Worm (Caenorhabditis elegans) whole organism, L4 larva: ENCODE results near the gene str-1.

ENCODE experiments used
- F26F4.8 ChIP-seq: fragments of 200-800 bp; sonication (Bioruptor generic); conservative IDR thresholded peaks from 2 replicates; pipeline ENCODE4 v1.3.6; 2022; ENCODE audit warnings: missing genetic modification characterization, missing compliant biosample characterization
- T20F7.1 ChIP-seq: fragments of 200-800 bp; sonication (Bioruptor generic); optimal IDR thresholded peaks from 2 replicates; lab custom pipeline; 2018; ENCODE audit warnings: mild to moderate bottlenecking, missing genetic modification characterization, missing compliant biosample characterization
- Y5F2A.4 ChIP-seq: fragments of 200-800 bp; sonication (Bioruptor generic); optimal IDR thresholded peaks from 2 replicates; lab custom pipeline; 2018; ENCODE audit warnings: mild to moderate bottlenecking, missing genetic modification characterization, missing compliant biosample characterization
- aly-2 ChIP-seq: sonication (generic microtip); optimal IDR thresholded peaks from 2 replicates; lab custom pipeline; 2018; ENCODE audit warnings: missing biosample characterization, missing genetic modification characterization
- ceh-28 ChIP-seq: fragments of 150-350 bp; optimal IDR thresholded peaks from 2 replicates; lab custom pipeline; 2014; ENCODE audit warnings: missing biosample characterization, missing genetic modification reagents, missing genetic modification characterization
- ceh-32 ChIP-seq: sonication (generic microtip); optimal IDR thresholded peaks from 2 replicates; lab custom pipeline; 2016; ENCODE audit warnings: mild to moderate bottlenecking, missing genetic modification characterization, missing compliant biosample characterization; ENCODE audit not compliant: poor library complexity
- ceh-62 ChIP-seq: sonication (generic microtip); optimal IDR thresholded peaks from 2 replicates; lab custom pipeline; 2017; ENCODE audit warnings: missing biosample characterization, missing genetic modification characterization
- ctbp-1 ChIP-seq: fragments of 200-800 bp; sonication (Bioruptor generic); IDR thresholded peaks from 2 replicates; pipeline ENCODE4 v1.3.6; 2022; ENCODE audit warnings: missing genetic modification reagents, missing genetic modification characterization, missing compliant biosample characterization
- daf-12 ChIP-seq: fragments of 150-350 bp; optimal IDR thresholded peaks from 2 replicates; lab custom pipeline; 2014; ENCODE audit warnings: missing biosample characterization, missing genetic modification reagents, missing genetic modification characterization
- daf-16 ChIP-seq, 3 experiments: sonication (generic microtip); optimal IDR thresholded peaks; 2 replicates each; lab custom pipeline; 2016 to 2017; ENCODE audit warnings: missing genetic modification characterization in 3 of 3, missing genetic modification reagents in 3 of 3, mild to moderate bottlenecking in 2 of 3, missing compliant biosample characterization in 2 of 3, missing biosample characterization in 1 of 3, moderate library complexity in 1 of 3
- dmd-6 ChIP-seq: fragments of 200-800 bp; sonication (Bioruptor generic); IDR thresholded peaks from 2 replicates; pipeline ENCODE4 v1.3.6; 2022; ENCODE audit warnings: missing genetic modification reagents, missing genetic modification characterization, missing compliant biosample characterization
- dpl-1 ChIP-seq: fragments of 150-350 bp; optimal IDR thresholded peaks from 2 replicates; lab custom pipeline; 2014; ENCODE audit warnings: missing biosample characterization, missing genetic modification reagents, missing genetic modification characterization
- fkh-10 ChIP-seq: fragments of 150-350 bp; optimal IDR thresholded peaks from 2 replicates; lab custom pipeline; 2014; ENCODE audit warnings: missing biosample characterization, missing genetic modification reagents, missing genetic modification characterization
- gei-8 ChIP-seq: fragments of 200-800 bp; sonication (Bioruptor generic); optimal IDR thresholded peaks from 2 replicates; lab custom pipeline; 2018; ENCODE audit warnings: mild to moderate bottlenecking, missing genetic modification characterization, missing compliant biosample characterization
- hlh-11 ChIP-seq: fragments of 200-800 bp; sonication (Bioruptor generic); optimal IDR thresholded peaks from 2 replicates; lab custom pipeline; 2018; ENCODE audit warnings: mild to moderate bottlenecking, missing genetic modification characterization, missing compliant biosample characterization
- hmg-1.1 ChIP-seq: fragments of 200-800 bp; sonication (Bioruptor generic); IDR thresholded peaks from 2 replicates; pipeline ENCODE4 v1.3.6; 2022; ENCODE audit warnings: missing genetic modification reagents, missing genetic modification characterization, missing compliant biosample characterization
- lin-38 ChIP-seq: fragments of 200-800 bp; sonication (Bioruptor generic); IDR thresholded peaks from 2 replicates; pipeline ENCODE4 v1.3.6; 2022; ENCODE audit warnings: missing genetic modification reagents, missing genetic modification characterization, missing compliant biosample characterization
- lir-3 ChIP-seq: sonication (generic microtip); optimal IDR thresholded peaks from 2 replicates; lab custom pipeline; 2016; ENCODE audit warnings: mild to moderate bottlenecking, missing genetic modification characterization, missing compliant biosample characterization
- nhr-102 ChIP-seq: sonication (generic microtip); optimal IDR thresholded peaks from 2 replicates; lab custom pipeline; 2016; ENCODE audit warnings: mild to moderate bottlenecking, missing genetic modification characterization, moderate library complexity, missing compliant biosample characterization
- nhr-11 ChIP-seq: fragments of 150-350 bp; optimal IDR thresholded peaks from 2 replicates; lab custom pipeline; 2014; ENCODE audit warnings: missing biosample characterization, missing genetic modification characterization
- nhr-111 ChIP-seq: fragments of 200-800 bp; sonication (Bioruptor generic); optimal IDR thresholded peaks from 2 replicates; lab custom pipeline; 2018; ENCODE audit warnings: mild to moderate bottlenecking, missing genetic modification characterization, missing compliant biosample characterization
- nhr-237 ChIP-seq: sonication (generic microtip); optimal IDR thresholded peaks from 2 replicates; lab custom pipeline; 2017; ENCODE audit warnings: missing biosample characterization, missing genetic modification characterization
- nhr-25 ChIP-seq: sonication (generic microtip); optimal IDR thresholded peaks from 2 replicates; lab custom pipeline; 2017; ENCODE audit warnings: missing genetic modification characterization, mild to moderate bottlenecking, missing compliant biosample characterization, antibody characterized with exemption, moderate library complexity, borderline replicate concordance; ENCODE audit not compliant: insufficient read depth
- nhr-28 ChIP-seq: fragments of 150-350 bp; optimal IDR thresholded peaks from 2 replicates; lab custom pipeline; 2014; ENCODE audit warnings: missing biosample characterization, missing genetic modification characterization
- nhr-48 ChIP-seq: sonication (generic microtip); optimal IDR thresholded peaks from 2 replicates; lab custom pipeline; 2016; ENCODE audit warnings: mild to moderate bottlenecking, missing genetic modification characterization, missing compliant biosample characterization
- nhr-76 ChIP-seq: fragments of 150-350 bp; optimal IDR thresholded peaks from 2 replicates; lab custom pipeline; 2014; ENCODE audit warnings: missing biosample characterization, missing genetic modification characterization
- pha-4 ChIP-seq, 2 experiments: fragments of 150-350 bp in 1 of 2; fragments of 200-800 bp in 1 of 2; sonication (Bioruptor generic) in 1 of 2; IDR thresholded peaks in 1 of 2; optimal IDR thresholded peaks in 1 of 2; 2 replicates each; pipeline versions ENCODE4 v1.3.6 to Lab custom; 2014 to 2022; ENCODE audit warnings: missing genetic modification characterization in 2 of 2, missing genetic modification reagents in 2 of 2, missing biosample characterization in 1 of 2, missing compliant biosample characterization in 1 of 2
- skn-1 ChIP-seq: fragments of 150-350 bp; optimal IDR thresholded peaks from 2 replicates; lab custom pipeline; 2014; ENCODE audit warnings: missing biosample characterization, missing genetic modification characterization
- snpc-1.2 ChIP-seq: fragments of 200-800 bp; sonication (Bioruptor generic); IDR thresholded peaks from 2 replicates; pipeline ENCODE4 v1.3.6; 2022; ENCODE audit warnings: missing genetic modification reagents, missing genetic modification characterization, missing compliant biosample characterization
- spr-1 ChIP-seq: sonication (generic microtip); optimal IDR thresholded peaks from 2 replicates; lab custom pipeline; 2016; ENCODE audit warnings: mild to moderate bottlenecking, missing genetic modification characterization, missing compliant biosample characterization
- tag-97 ChIP-seq: fragments of 200-800 bp; sonication (Bioruptor generic); IDR thresholded peaks from 2 replicates; pipeline ENCODE4 v1.3.6; 2022; ENCODE audit warnings: missing genetic modification characterization, missing compliant biosample characterization
- tra-1 ChIP-seq: fragments of 200-800 bp; sonication (Bioruptor generic); IDR thresholded peaks from 2 replicates; pipeline ENCODE4 v1.3.6; 2022; ENCODE audit warnings: missing genetic modification reagents, missing genetic modification characterization, missing compliant biosample characterization
- unc-62 ChIP-seq, 3 experiments: fragments of 150-350 bp in 1 of 3; sonication (generic microtip); optimal IDR thresholded peaks in 2 of 3; peaks in 1 of 3; 1 replicate in 1 of 3; 2 replicates in 2 of 3; lab custom pipeline; 2014 to 2017; ENCODE audit warnings: missing biosample characterization in 3 of 3, missing genetic modification characterization in 3 of 3, missing genetic modification reagents in 3 of 3, missing genotype in 1 of 3
- zfp-3 ChIP-seq: fragments of 200-800 bp; sonication (Bioruptor generic); conservative IDR thresholded peaks from 2 replicates; pipeline ENCODE4 v1.3.6; 2022; ENCODE audit warnings: missing genetic modification reagents, missing genetic modification characterization, missing compliant biosample characterization
- ztf-11 ChIP-seq: fragments of 150-350 bp; optimal IDR thresholded peaks from 2 replicates; lab custom pipeline; 2014; ENCODE audit warnings: missing biosample characterization, missing genetic modification characterization
- ztf-7 ChIP-seq: fragments of 150-350 bp; optimal IDR thresholded peaks from 2 replicates; lab custom pipeline; 2014; ENCODE audit warnings: missing biosample characterization, missing genetic modification characterization

str-1 gene

DNA sequence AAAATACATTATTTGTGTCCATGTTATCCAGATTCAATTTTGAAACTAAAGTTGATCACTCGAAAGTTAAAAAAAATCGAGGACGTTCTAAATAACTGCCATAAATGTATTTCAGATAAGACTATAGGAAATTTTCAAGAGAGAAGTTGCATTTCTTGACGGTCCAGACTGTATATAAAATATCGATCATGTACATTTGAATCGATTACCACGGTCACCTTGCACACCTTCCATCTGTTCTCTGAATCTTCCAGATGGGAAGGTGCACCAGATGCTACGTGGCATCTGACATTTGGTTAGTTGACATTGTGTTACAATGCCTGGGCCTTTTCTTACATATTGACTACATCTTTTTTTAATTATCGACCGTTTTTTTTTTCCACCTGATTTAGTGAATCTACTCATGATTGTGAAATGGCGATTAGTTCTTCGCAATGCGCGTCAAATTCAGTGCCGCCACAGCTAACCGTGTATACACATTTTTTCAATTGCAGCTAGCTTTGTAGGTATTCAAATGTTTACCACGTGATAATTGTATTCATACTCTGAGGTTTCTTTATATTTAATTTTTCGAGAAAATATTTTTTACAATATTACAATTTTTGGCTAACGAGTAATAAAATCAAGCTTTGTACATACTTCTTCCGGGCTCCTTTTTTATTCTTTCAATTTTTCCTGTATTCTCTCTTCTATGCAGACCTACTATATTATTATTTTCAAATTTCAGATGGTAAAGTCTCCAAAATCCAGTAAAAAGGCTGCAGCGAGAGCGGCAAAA, 5.4 kb upstream of the str-1 start, which contains the start of gene skr-16 (continued):
- peak in 1 of 2 experiments; percentile 23 for TF ChIP-seq unc-62 (GFP tag; optimal IDR thresholded peaks at IDR 0.05 in 1 of 2; lab: Kevin White, UChicago)
- no peak for TF ChIP-seq unc-62 (tag; optimal IDR thresholded peaks at IDR 0.05; lab: Kevin White, UChicago)
- TF ChIP-seq fkh-10 (GFP tag; lab: Kevin White, UChicago): no peak
- TF ChIP-seq spr-1 (tag; lab: Kevin White, UChicago): no peak
- peak; percentile 48 for TF ChIP-seq dpl-1 (GFP tag; lab: Kevin White, UChicago)
- TF ChIP-seq hmg-1.1 (GFP tag; lab: Robert Waterston, UW): no peak

DNA sequence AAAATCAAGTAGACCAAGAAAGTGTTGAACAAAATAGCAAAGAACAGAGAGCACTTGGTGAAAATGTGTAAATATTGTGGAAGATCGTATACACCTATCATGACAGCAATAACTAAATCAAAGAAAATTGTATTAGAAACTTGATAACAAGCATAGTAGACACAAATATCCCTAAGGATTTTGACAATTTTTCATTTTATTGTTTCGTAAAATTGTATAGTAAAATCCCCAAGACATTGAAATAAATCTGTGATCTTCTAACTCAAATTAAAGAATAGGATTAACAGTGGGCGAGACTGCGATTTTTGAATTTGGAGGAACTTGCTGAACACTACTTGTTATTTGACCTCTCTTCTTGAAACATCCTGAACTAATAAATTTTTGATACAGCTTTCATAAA, 2.4 kb upstream of the str-1 start, which contains the start of gene str-220:
Gene str-220 (minus strand): TSS at position 101 of the 400 bp plus-strand sequence.
- TF ChIP-seq lin-38 (GFP tag; lab: Robert Waterston, UW) (no peak), dmd-6 (GFP tag; lab: Robert Waterston, UW) (no peak), nhr-25 (tag; lab: Kevin White, UChicago) (no peak), Y5F2A.4 (GFP tag; lab: Kevin White, UChicago) (no peak), ceh-32 (tag; lab: Kevin White, UChicago) (no peak), F26F4.8 (no peak), daf-16 (GFP tag; optimal IDR thresholded peaks at IDR 0.05; lab: Kevin White, UChicago) (no peak), daf-16 (tag; optimal IDR thresholded peaks at IDR 0.05; lab: Kevin White, UChicago) (no peak), ztf-11 (no peak), nhr-28 (tag; lab: Kevin White, UChicago) (no peak), nhr-48 (tag; lab: Kevin White, UChicago) (no peak), nhr-111 (no peak), daf-12 (no peak), ceh-28 (tag; lab: Kevin White, UChicago) (no peak), unc-62 (GFP tag; optimal IDR thresholded peaks at IDR 0.05 in 1 of 2; lab: Kevin White, UChicago) (no peak), unc-62 (tag; optimal IDR thresholded peaks at IDR 0.05; lab: Kevin White, UChicago) (no peak), skn-1 (tag; lab: Kevin White, UChicago) (no peak), nhr-102 (tag; lab: Kevin White, UChicago) (no peak), nhr-11 (tag; lab: Kevin White, UChicago) (no peak), ztf-7 (tag; lab: Kevin White, UChicago) (no peak)

DNA sequence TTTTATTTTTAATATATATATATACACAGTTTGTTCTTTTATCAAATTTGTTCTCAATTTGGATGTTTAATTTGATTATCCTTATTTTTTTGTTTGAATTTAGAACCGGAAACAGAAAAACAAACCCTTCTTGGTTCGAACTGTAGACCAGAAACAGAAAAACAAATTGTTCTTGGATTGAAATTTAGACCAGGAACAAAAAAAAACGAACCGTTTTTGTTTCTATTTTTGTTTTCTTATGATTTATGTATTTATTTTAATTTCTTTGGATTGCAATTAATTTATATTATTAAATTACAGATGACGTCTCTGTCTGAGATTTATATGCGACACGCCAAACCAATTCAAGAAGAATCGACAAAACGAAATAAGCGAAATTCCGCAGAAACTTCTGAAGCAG, 1.8 kb downstream of the str-1 start, which contains the start of gene C42D4.19:
Gene C42D4.19 (plus strand): TSS at position 301 of the 400 bp plus-strand sequence.
- no peak for TF ChIP-seq nhr-237 (tag; lab: Kevin White, UChicago)
- no peak for TF ChIP-seq snpc-1.2 (GFP tag; lab: Robert Waterston, UW)
- TF ChIP-seq ceh-62 (tag; lab: Kevin White, UChicago): no peak
- TF ChIP-seq tag-97 (GFP tag; lab: Robert Waterston, UW): no peak
- no peak for TF ChIP-seq aly-2 (tag; lab: Kevin White, UChicago)
- no peak for TF ChIP-seq tra-1 (GFP tag; lab: Robert Waterston, UW)
- TF ChIP-seq zfp-3 (GFP tag; lab: Robert Waterston, UW): no peak
- TF ChIP-seq nhr-76 (tag; lab: Kevin White, UChicago): no peak
- no peak for TF ChIP-seq gei-8
- no peak for TF ChIP-seq ctbp-1 (GFP tag; lab: Robert Waterston, UW)
- no peak for TF ChIP-seq T20F7.1 (GFP tag; lab: Kevin White, UChicago)
- TF ChIP-seq, all 104 proteins: peak for 0

DNA sequence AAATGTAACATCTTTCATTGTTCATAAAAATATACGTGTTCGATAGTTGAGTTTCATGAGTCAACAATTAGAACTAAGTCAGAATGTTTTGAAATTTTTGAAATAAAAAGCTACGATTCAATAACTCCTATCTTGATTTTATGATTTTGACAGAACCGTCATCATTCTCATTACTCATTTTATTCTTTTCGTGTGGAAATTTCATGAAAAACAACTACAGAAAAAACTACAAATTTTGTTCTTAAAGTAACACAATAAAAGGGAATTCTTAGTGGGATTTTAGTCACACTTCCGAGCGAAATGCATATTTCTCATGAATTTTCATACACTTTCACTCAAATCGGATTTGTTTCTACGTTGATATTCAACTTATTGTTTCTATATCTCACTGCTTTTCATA, 3.3 kb downstream of the str-1 start, which contains the start of gene str-44:
Gene str-44 (plus strand): TSS at position 301 of the 400 bp plus-strand sequence.
- TF ChIP-seq lir-3 (tag; lab: Kevin White, UChicago): no peak
- TF ChIP-seq pha-4 (GFP tag; IDR thresholded peaks at IDR 0.05; lab: Robert Waterston, UW): no peak
- no peak for TF ChIP-seq pha-4 (tag; optimal IDR thresholded peaks at IDR 0.05; lab: Kevin White, UChicago)
- no peak for TF ChIP-seq hlh-11 (tag; lab: Kevin White, UChicago)
